Fruit fly (Drosophila melanogaster): ENCODE data around the gene Cad96Ca.
A peak's percentile ranks its signal among the peaks of the same experiment; 100 is the strongest.

Gene Cad96Ca

dm6 chr3R:25239880-25240279 lies 31.8 kb upstream of the Cad96Ca start, which contains the start of gene to:
TSS of gene to (plus strand) at chr3R:25240180.
- TF ChIP-seq gl (tag; optimal IDR thresholded peaks at IDR 0.05): no peak
- TF ChIP-seq Ets98B (GFP tag; IDR thresholded peaks at IDR 0.05): no peak
- TF ChIP-seq CG17806 (tag; optimal IDR thresholded peaks at IDR 0.05): no peak
- TF ChIP-seq Pif1B (GFP tag; optimal IDR thresholded peaks at IDR 0.05): no peak
- no peak for TF ChIP-seq CG15710 (tag; optimal IDR thresholded peaks at IDR 0.05)
- TF ChIP-seq fd96Ca (GFP tag; IDR thresholded peaks at IDR 0.05): no peak
- TF ChIP-seq CG8301 (tag; optimal IDR thresholded peaks at IDR 0.05): no peak
- TF ChIP-seq CG32121 (GFP tag; IDR thresholded peaks at IDR 0.05): no peak
- no peak for TF ChIP-seq D1 (tag; optimal IDR thresholded peaks at IDR 0.05)
- no peak for TF ChIP-seq CG10348 (GFP tag; IDR thresholded peaks at IDR 0.05)
- TF ChIP-seq CG8159 (tag; optimal IDR thresholded peaks at IDR 0.05): no peak
- TF ChIP-seq CG34367 (tag; optimal IDR thresholded peaks at IDR 0.05): no peak
- TF ChIP-seq rn (GFP tag; IDR thresholded peaks at IDR 0.05): no peak
- TF ChIP-seq CG9948 (tag; optimal IDR thresholded peaks at IDR 0.05): no peak
- TF ChIP-seq CG13204 (GFP tag; optimal IDR thresholded peaks at IDR 0.05): no peak
- no peak for TF ChIP-seq CG4496 (GFP tag; IDR thresholded peaks at IDR 0.05)
- TF ChIP-seq CG12605 (GFP tag; IDR thresholded peaks at IDR 0.05): no peak
- no peak for TF ChIP-seq Snoo (tag; optimal IDR thresholded peaks at IDR 0.05)
- no peak for TF ChIP-seq CG14655 (GFP tag; optimal IDR thresholded peaks at IDR 0.05)
- no peak for TF ChIP-seq Pif1A (GFP tag; optimal IDR thresholded peaks at IDR 0.05)

DNA sequence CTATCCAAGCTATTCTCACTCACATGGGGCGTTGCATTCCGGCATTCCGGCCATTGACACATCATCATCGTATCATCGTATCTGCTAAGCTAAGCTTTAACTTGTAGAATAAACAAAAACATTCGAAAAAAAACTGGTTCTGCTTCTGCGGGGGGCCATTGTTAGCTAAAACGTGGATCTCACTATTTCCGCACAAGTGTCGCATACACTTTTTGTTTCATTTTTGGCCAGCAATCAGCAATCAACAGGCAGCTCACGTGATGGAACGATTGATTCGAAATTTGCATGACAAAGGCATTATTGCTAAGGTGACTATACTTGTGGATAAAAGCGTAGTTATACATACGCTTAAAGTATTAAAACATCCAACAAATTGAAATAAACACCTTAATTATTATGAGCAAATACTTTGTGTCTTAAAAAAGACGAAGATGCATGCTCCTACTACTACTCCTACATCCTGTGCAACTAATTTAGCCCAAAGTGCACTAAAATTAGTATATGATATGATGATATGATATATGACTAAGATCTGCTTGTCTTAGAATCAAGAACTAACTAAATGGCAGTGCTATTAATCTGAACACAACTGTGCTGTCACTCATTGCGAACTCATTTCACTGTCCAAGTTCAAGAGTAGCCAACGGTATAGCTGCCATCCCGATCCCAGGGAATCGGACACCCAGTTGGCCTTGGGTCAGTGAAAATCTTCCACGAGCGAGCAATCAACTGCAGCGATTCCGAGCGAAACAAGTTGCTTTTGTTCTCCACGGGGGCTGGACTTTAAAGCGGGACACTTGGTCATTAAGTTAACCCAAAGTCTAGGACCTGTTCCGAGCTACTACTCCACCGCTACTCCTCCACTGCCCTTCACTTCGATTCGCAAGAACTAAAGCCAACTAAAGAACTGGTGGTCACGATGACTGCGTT lies 31.0 kb upstream of the Cad96Ca start:
- TF ChIP-seq CG4496 (GFP tag; IDR thresholded peaks at IDR 0.05) (no peak), rn (GFP tag; IDR thresholded peaks at IDR 0.05) (no peak), CG15710 (tag; optimal IDR thresholded peaks at IDR 0.05) (peak; percentile 22), Pif1B (GFP tag; optimal IDR thresholded peaks at IDR 0.05) (no peak), CG34367 (tag; optimal IDR thresholded peaks at IDR 0.05) (peak; percentile 11), CG14655 (GFP tag; optimal IDR thresholded peaks at IDR 0.05) (no peak), CG12605 (GFP tag; IDR thresholded peaks at IDR 0.05) (no peak), Snoo (tag; optimal IDR thresholded peaks at IDR 0.05) (no peak), CG8301 (tag; optimal IDR thresholded peaks at IDR 0.05) (no peak), fd96Ca (GFP tag; IDR thresholded peaks at IDR 0.05) (no peak), CG8159 (tag; optimal IDR thresholded peaks at IDR 0.05) (peak; percentile 60), EcR (GFP tag; optimal IDR thresholded peaks at IDR 0.05) (peak; percentile 94), CG32121 (GFP tag; IDR thresholded peaks at IDR 0.05) (no peak), CG17806 (tag; optimal IDR thresholded peaks at IDR 0.05) (peak; percentile 3), CG9948 (tag; optimal IDR thresholded peaks at IDR 0.05) (peak; percentile 33), Pif1A (GFP tag; optimal IDR thresholded peaks at IDR 0.05) (no peak), CG10348 (GFP tag; IDR thresholded peaks at IDR 0.05) (no peak)

DNA sequence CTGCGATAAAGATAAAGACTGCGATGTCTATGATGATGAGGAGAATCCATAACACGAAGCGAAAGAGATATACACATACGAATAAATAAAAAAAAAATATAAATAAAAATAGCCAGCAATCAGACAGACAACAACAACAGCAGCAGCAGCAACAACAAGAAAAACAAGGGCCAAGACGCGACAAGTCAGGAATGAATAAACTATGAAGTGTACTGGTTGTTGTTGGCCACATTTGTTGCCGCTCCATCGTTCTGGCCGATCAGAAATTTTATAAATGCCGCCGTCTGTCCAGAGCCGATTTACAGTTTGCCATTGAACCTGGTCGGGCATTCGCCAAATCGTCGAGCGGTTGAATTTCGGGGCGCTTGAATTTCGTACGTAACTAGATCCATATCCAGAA lies 29.2 kb upstream of the Cad96Ca start, which contains the start of gene Jhbp7:
Gene Jhbp7, plus strand, starts transcription at position 301 of the 400 bp plus-strand sequence.
- TF ChIP-seq CG8301 (tag; optimal IDR thresholded peaks at IDR 0.05) (no peak), CG12605 (GFP tag; IDR thresholded peaks at IDR 0.05) (no peak), EcR (GFP tag; optimal IDR thresholded peaks at IDR 0.05) (peak; percentile 81)

DNA sequence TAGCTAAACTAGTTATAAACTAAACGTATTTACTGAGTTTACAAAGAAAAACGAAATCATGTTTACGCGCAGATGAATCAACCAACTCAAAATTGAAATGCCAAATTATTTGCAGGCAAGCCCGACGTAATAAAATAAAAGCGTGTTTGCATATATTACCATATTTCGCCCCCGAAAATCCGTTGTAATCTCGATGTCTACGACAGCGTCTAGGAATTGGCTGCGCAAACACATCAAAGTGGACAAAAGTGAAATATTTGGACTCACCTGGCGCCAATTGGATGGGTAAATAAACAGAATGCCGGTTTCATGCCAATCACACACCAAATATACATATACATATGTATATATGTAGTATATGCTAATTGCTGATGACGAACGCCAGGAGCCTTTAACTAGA lies 28.0 kb upstream of the Cad96Ca start:
- no peak for TF ChIP-seq CG13204 (GFP tag; optimal IDR thresholded peaks at IDR 0.05)

DNA sequence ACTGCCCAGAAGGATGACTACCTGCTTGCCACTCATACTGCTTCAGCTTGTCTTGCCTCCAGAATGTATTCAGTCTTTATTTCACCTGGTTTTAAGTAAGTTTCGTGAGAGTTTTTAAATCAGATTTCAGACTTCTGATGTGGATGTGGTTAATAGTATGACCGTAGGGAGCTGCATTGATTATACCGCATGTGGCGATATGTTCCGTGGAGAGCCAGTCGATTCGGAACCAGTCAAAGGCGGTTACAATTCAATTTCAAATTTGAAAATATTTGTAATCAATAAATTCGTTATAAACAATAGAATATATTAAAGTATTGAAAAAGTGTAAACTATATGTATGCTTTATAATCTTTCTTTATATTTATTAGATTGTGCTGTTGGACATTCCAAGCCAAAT lies 27.3 kb upstream of the Cad96Ca start, which contains the start of gene Sil1:
Gene Sil1, minus strand, starts transcription at position 168 of the 400 bp plus-strand sequence.
- TF ChIP-seq CG4496 (GFP tag; IDR thresholded peaks at IDR 0.05): no peak
- TF ChIP-seq CG14655 (GFP tag; optimal IDR thresholded peaks at IDR 0.05): no peak
- TF ChIP-seq gl (tag; optimal IDR thresholded peaks at IDR 0.05): no peak
- TF ChIP-seq D1 (tag; optimal IDR thresholded peaks at IDR 0.05): no peak
- TF ChIP-seq CG34367 (tag; optimal IDR thresholded peaks at IDR 0.05): no peak
- no peak for TF ChIP-seq CG9948 (tag; optimal IDR thresholded peaks at IDR 0.05)
- TF ChIP-seq CG12605 (GFP tag; IDR thresholded peaks at IDR 0.05): no peak
- TF ChIP-seq rn (GFP tag; IDR thresholded peaks at IDR 0.05): no peak
- no peak for TF ChIP-seq CG8301 (tag; optimal IDR thresholded peaks at IDR 0.05)
- no peak for TF ChIP-seq EcR (GFP tag; optimal IDR thresholded peaks at IDR 0.05)
- no peak for TF ChIP-seq CG32121 (GFP tag; IDR thresholded peaks at IDR 0.05)
- TF ChIP-seq CG10348 (GFP tag; IDR thresholded peaks at IDR 0.05): no peak
- TF ChIP-seq Ets98B (GFP tag; IDR thresholded peaks at IDR 0.05): no peak
- TF ChIP-seq CG15710 (tag; optimal IDR thresholded peaks at IDR 0.05): no peak
- no peak for TF ChIP-seq Pif1B (GFP tag; optimal IDR thresholded peaks at IDR 0.05)
- TF ChIP-seq CG13204 (GFP tag; optimal IDR thresholded peaks at IDR 0.05): no peak

DNA sequence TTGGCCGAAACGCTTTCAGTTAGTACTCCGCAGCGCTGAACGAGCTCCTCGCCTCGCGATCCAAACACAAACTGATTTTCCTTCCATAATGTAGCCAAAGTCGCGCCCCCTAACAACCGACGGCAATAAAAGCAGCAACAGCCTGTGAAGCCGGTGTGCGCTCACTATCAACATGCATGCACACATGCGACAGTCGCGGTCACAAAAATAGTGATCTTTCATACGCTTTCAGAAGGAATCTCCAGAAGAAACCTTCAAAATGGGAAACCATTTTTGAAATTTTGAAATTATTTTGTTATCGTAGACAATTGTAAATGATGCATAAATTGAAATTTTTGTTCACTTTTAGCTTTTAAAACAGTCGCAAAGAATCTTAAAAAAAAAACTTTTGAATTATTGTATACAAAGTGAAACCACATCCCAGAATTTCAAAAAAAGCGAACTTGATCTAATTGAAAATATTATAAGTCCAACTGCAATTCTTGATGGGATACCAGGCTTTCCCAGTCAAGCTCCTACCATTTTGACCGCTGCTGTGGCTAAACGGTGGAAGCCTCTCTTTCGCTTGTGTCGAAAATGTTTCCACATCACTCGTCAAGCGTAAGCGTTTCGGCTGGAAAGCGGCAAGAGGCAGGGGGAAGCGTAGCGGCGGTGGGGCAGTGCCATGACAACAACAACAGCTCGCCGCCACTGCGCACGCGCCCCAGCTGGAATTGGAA lies 24.3 kb upstream of the Cad96Ca start, which contains the start of gene Cad96Cb:
Gene Cad96Cb, minus strand, starts transcription at position 51 of the 719 bp plus-strand sequence.
- TF ChIP-seq gl (tag; optimal IDR thresholded peaks at IDR 0.05): peak; percentile 68
- peak; percentile 82 for TF ChIP-seq CG34367 (tag; optimal IDR thresholded peaks at IDR 0.05)
- peak; percentile 94 for TF ChIP-seq CG8301 (tag; optimal IDR thresholded peaks at IDR 0.05)
- 0 out of 2 replicates have a peak, but pooled peaks have one; percentile 7 for TF ChIP-seq CG10348 (GFP tag; IDR thresholded peaks at IDR 0.05)
- TF ChIP-seq CG8159 (tag; optimal IDR thresholded peaks at IDR 0.05): peak; percentile 92
- TF ChIP-seq Snoo (tag; optimal IDR thresholded peaks at IDR 0.05): peak; percentile 92
- peak; percentile 76; the same call in 2 of the 3 replicates for TF ChIP-seq CG4496 (GFP tag; IDR thresholded peaks at IDR 0.05)
- TF ChIP-seq Pif1A (GFP tag; optimal IDR thresholded peaks at IDR 0.05): peak; percentile 93
- TF ChIP-seq CG12605 (GFP tag; IDR thresholded peaks at IDR 0.05): peak; percentile 49
- peak; percentile 67 for TF ChIP-seq CG13204 (GFP tag; optimal IDR thresholded peaks at IDR 0.05)
- peak; percentile 71; the same call in 1 of the 2 replicates for TF ChIP-seq CG32121 (GFP tag; IDR thresholded peaks at IDR 0.05)
- TF ChIP-seq EcR (GFP tag; optimal IDR thresholded peaks at IDR 0.05): no peak
- peak; percentile 90 for TF ChIP-seq Pif1B (GFP tag; optimal IDR thresholded peaks at IDR 0.05)
- TF ChIP-seq CG14655 (GFP tag; optimal IDR thresholded peaks at IDR 0.05): peak; percentile 97
- peak; percentile 64 for TF ChIP-seq Ets98B (GFP tag; IDR thresholded peaks at IDR 0.05)
- peak; percentile 54 for TF ChIP-seq rn (GFP tag; IDR thresholded peaks at IDR 0.05)
- peak; percentile 73 for TF ChIP-seq D1 (tag; optimal IDR thresholded peaks at IDR 0.05)
- peak; percentile 84 for TF ChIP-seq CG17806 (tag; optimal IDR thresholded peaks at IDR 0.05)
- peak; percentile 91 for TF ChIP-seq CG15710 (tag; optimal IDR thresholded peaks at IDR 0.05)
- peak; percentile 56 for TF ChIP-seq fd96Ca (GFP tag; IDR thresholded peaks at IDR 0.05)
- peak; percentile 92 for TF ChIP-seq CG9948 (tag; optimal IDR thresholded peaks at IDR 0.05)

All from whole organism, pupa.